Fruit fly (Drosophila melanogaster) whole organism: Measurements from ENCODE around the gene CG14545.
A peak's percentile ranks its signal among the peaks of the same experiment; 100 is the strongest.

Source experiments
- CG8478 ChIP-seq: fragments of >200 bp; optimal IDR thresholded peaks from 2 replicates; lab custom pipeline; 2018; ENCODE audit warnings: inconsistent platforms
- Dll ChIP-seq: fragments of >200 bp; optimal IDR thresholded peaks from 2 replicates; lab custom pipeline; 2017
- EcR ChIP-seq, 2 experiments: fragments of >200 bp; optimal IDR thresholded peaks; 2 replicates each; lab custom pipeline; 2017; ENCODE audit warnings: missing biosample characterization in 2 of 2, missing genetic modification characterization in 2 of 2, missing genetic modification reagents in 2 of 2
- pan ChIP-seq: fragments of >200 bp; optimal IDR thresholded peaks from 2 replicates; lab custom pipeline; 2017
- psq ChIP-seq: fragments of >200 bp; optimal IDR thresholded peaks from 2 replicates; lab custom pipeline; 2017
- usp ChIP-seq: fragments of >200 bp; optimal IDR thresholded peaks from 2 replicates; lab custom pipeline; 2017; ENCODE audit warnings: missing biosample characterization, missing genetic modification characterization, mixed read lengths

Gene CG14545

DNA sequence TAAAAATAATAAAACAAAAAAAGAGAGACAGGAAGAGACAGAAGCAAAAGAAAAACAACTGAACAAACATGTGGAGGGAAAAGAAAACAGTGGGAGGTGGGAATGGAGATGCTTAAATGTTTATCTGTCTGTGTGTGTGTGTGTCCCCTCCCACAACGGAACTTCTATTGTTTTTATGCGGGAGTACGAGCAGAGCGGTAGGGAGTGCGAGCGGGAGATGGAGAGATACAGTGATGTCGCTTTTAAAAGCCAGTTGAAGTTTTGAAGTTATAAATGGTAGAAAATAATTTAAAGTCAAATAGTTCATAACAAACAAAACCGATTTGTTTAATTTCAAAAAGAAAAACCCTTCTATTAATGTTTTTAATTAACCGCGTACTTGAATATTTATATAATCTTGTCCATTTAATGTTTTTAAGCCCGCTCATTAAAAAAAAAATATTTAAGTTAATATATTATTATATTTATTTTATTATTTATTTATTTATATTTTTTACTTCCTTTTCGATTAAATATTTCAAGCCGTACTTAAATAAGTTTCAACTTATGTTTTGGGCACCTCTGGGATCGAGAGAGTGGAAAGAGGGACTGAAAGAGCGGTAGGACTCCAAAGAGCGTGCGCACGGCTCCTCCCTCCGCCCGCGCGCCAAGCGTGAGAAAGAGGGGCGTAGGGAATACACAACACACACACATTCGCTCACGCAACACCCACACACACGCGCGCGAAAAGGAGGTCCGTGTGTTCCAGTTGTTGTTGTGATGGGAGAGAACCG lies 29.3 kb upstream of the CG14545 start:
- TF ChIP-seq pan (no peak), psq (lab: Kevin White, UChicago) (no peak), Dll (lab: Kevin White, UChicago) (no peak), EcR (GFP tag; optimal IDR thresholded peaks at IDR 0.05; lab: Kevin White, UChicago) (no peak), CG8478 (lab: Kevin White, UChicago) (no peak), usp (GFP tag; lab: Kevin White, UChicago) (no peak)

DNA sequence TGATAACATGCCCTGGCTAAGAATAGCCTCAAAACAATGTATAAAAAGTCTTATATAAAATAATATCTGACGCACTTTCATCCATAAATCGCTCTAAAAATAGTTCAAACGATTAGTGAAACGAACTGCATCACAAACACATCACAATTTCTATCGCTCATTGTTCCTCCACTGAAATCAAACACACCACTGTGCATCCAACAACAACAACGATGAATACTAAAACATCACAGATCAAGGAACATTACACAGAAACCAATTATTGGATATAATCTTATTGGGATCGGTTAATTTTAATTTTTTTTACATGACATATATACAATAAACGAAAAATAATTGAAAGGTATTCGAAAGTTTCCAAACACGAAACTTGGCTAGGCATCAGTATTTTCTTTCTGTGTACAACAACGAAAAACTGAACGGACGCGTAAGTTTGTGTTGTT lies 28.3 kb upstream of the CG14545 start:
- TF ChIP-seq pan (no peak), psq (lab: Kevin White, UChicago) (no peak), Dll (lab: Kevin White, UChicago) (no peak), usp (GFP tag; lab: Kevin White, UChicago) (no peak), EcR (GFP tag; optimal IDR thresholded peaks at IDR 0.05; lab: Kevin White, UChicago) (no peak), CG8478 (lab: Kevin White, UChicago) (no peak)

dm6 chr3R:25877064-25877463 lies 26.0 kb upstream of the CG14545 start:
- TF ChIP-seq CG8478 (lab: Kevin White, UChicago) (no peak), psq (lab: Kevin White, UChicago) (no peak), usp (GFP tag; lab: Kevin White, UChicago) (no peak), EcR (GFP tag; optimal IDR thresholded peaks at IDR 0.05; lab: Kevin White, UChicago) (peak in 1 of 2 experiments; percentile 2), pan (no peak)

- TF ChIP-seq CG8478 (lab: Kevin White, UChicago), result no peak
- TF ChIP-seq usp (GFP tag; lab: Kevin White, UChicago), result no peak
- TF ChIP-seq pan, result no peak
- TF ChIP-seq Dll (lab: Kevin White, UChicago), result no peak
- TF ChIP-seq psq (lab: Kevin White, UChicago), result no peak
- no peak for TF ChIP-seq EcR (GFP tag; optimal IDR thresholded peaks at IDR 0.05; lab: Kevin White, UChicago)
These were observed 25.5 kb upstream of the CG14545 start for dm6 chr3R:25876639-25877038.

dm6 chr3R:25870389-25870788 lies 19.3 kb upstream of the CG14545 start:
- no peak for TF ChIP-seq EcR (GFP tag; optimal IDR thresholded peaks at IDR 0.05; lab: Kevin White, UChicago)
- no peak for TF ChIP-seq psq (lab: Kevin White, UChicago)
- TF ChIP-seq CG8478 (lab: Kevin White, UChicago), result no peak
- no peak for TF ChIP-seq Dll (lab: Kevin White, UChicago)
- no peak for TF ChIP-seq pan
- TF ChIP-seq usp (GFP tag; lab: Kevin White, UChicago), result no peak

DNA sequence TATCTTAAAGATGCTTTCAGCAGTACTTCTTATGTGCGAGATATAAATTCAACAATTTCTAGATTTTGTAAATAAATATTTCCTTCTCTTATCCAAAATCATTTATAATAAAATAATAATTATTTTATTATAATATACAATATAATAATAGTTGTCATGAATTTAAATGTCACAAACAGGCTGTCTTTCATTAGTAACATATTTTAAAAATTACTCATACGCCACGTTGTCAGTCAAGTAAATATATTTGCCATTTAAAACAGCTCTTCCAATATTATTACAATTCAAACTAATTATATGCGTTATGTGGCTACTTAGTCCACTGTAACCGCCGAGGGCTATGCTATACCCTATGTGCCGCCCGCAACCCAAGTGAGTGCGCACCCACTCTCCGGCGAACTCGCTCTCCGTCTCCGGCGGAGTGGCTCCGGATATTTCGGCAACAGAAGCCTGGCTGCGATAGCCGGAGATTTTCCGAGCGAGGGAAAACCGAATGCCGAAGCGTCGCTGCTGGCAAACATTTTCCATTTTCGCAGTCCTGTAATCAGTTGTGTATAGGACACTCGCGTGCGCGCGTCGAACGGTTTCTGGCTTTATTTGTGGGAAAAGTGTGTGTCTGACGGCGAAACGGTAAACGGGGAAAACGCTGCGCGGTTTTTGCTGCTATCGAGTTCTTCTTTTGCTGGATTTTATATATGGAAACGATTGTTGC lies 4.7 kb upstream of the CG14545 start, which contains the start of gene CG5890:
Gene CG5890, plus strand, starts transcription at position 561 of the 712 bp plus-strand sequence.
- TF ChIP-seq pan, result no peak
- no peak for TF ChIP-seq Dll (lab: Kevin White, UChicago)
- TF ChIP-seq EcR (GFP tag; optimal IDR thresholded peaks at IDR 0.05; lab: Kevin White, UChicago), result no peak
- no peak for TF ChIP-seq usp (GFP tag; lab: Kevin White, UChicago)
- TF ChIP-seq CG8478 (lab: Kevin White, UChicago), result no peak
- no peak for TF ChIP-seq psq (lab: Kevin White, UChicago)

dm6 chr3R:25854825-25855224 lies 3.7 kb upstream of the CG14545 start:
- TF ChIP-seq CG8478 (lab: Kevin White, UChicago), result no peak
- TF ChIP-seq pan, result no peak
- TF ChIP-seq psq (lab: Kevin White, UChicago), result no peak
- no peak for TF ChIP-seq EcR (GFP tag; optimal IDR thresholded peaks at IDR 0.05; lab: Kevin White, UChicago)
- no peak for TF ChIP-seq Dll (lab: Kevin White, UChicago)
- TF ChIP-seq usp (GFP tag; lab: Kevin White, UChicago), result no peak

DNA sequence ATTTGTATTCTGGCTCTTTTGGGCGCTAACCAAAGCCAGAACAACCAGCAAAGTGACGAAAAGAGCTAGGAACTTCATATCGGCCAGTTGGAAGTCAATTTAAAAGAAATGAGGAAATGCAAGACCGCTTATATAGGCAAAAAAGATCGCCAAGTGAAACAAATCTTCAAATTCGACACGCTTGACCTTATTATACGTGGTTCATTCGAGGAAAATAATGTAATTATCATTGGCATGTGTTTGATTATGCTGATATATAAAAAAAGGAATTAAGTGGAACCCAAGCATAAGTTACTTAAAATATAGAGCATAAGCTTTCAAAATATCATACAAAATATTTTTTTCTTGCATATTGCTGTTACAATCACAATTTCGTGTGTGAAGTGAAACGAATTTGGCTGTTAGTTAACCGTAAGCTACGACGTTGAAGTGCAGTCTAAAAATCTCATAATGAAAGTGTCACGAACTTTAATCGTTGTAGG lies 19.3 kb downstream of the CG14545 start, which contains the start of the genes Mst57Da and alpha4GT2:
Gene Mst57Da, minus strand, starts transcription at position 101 of the 482 bp plus-strand sequence.
Gene alpha4GT2, plus strand, starts transcription at position 432 of the 482 bp plus-strand sequence.
- TF ChIP-seq Dll (lab: Kevin White, UChicago), result no peak
- no peak for TF ChIP-seq pan
- TF ChIP-seq EcR (GFP tag; optimal IDR thresholded peaks at IDR 0.05; lab: Kevin White, UChicago), result no peak
- TF ChIP-seq CG8478 (lab: Kevin White, UChicago), result no peak
- no peak for TF ChIP-seq psq (lab: Kevin White, UChicago)
- no peak for TF ChIP-seq usp (GFP tag; lab: Kevin White, UChicago)

dm6 chr3R:25830814-25831213 lies 20.3 kb downstream of the CG14545 start, which contains the start of gene Mst57Db:
Mst57Db (minus strand) TSS chr3R:25830914.
- no peak for TF ChIP-seq Dll (lab: Kevin White, UChicago)
- no peak for TF ChIP-seq usp (GFP tag; lab: Kevin White, UChicago)
- no peak for TF ChIP-seq pan
- no peak for TF ChIP-seq EcR (GFP tag; optimal IDR thresholded peaks at IDR 0.05; lab: Kevin White, UChicago)
- no peak for TF ChIP-seq psq (lab: Kevin White, UChicago)
- TF ChIP-seq CG8478 (lab: Kevin White, UChicago), result no peak

- no peak for TF ChIP-seq usp (GFP tag; lab: Kevin White, UChicago)
These were observed 21.0 kb downstream of the CG14545 start, which contains the start of gene Sfp96F for dm6 chr3R:25830128-25830527. Sfp96F (minus strand) TSS chr3R:25830228.

DNA sequence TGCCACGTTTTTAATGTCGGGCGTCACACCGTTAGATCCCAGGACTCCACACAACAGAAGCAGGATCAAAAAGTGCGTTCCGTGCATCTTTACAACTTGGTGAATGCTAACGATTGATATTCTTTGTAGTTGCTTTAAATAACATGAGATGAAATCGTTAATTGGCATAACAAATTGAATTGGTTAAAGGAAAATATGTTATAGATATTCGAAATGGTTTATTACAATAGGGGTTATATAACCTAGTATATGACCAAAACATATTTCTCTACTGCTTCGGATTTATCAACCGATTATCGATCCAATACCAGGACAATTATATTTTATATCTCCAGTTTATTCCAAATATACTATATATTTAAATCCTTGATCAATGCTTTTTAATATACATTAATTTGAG lies 21.5 kb downstream of the CG14545 start, which contains the start of gene Mst57Dc:
Gene Mst57Dc, minus strand, starts transcription at position 101 of the 400 bp plus-strand sequence.
- no peak for TF ChIP-seq Dll (lab: Kevin White, UChicago)
- TF ChIP-seq pan, result no peak
- no peak for TF ChIP-seq CG8478 (lab: Kevin White, UChicago)
- TF ChIP-seq usp (GFP tag; lab: Kevin White, UChicago), result no peak
- TF ChIP-seq EcR (GFP tag; optimal IDR thresholded peaks at IDR 0.05; lab: Kevin White, UChicago), result no peak
- no peak for TF ChIP-seq psq (lab: Kevin White, UChicago)
